Fruit fly (Drosophila melanogaster): Measurements from ENCODE around the gene CG6602.

CG6602 gene

dm6 chr3L:6104551-6104950 is 32.6 kb downstream of the CG6602 start:
- TF ChIP-seq CG5204 (GFP tag; optimal IDR thresholded peaks at IDR 0.05) (no peak), Hr96 (GFP tag; optimal IDR thresholded peaks at IDR 0.05) (no peak), CG7045 (GFP tag; optimal IDR thresholded peaks at IDR 0.05) (no peak), cnc (optimal IDR thresholded peaks at IDR 0.05) (no peak), tj (GFP tag; optimal IDR thresholded peaks at IDR 0.05) (no peak)

dm6 chr3L:6105435-6105834 is 33.5 kb downstream of the CG6602 start:
- no peak for TF ChIP-seq ovo (GFP tag; optimal IDR thresholded peaks at IDR 0.05)
- TF ChIP-seq Mnt (GFP tag; optimal IDR thresholded peaks at IDR 0.05): no peak
- TF ChIP-seq pad (GFP tag; optimal IDR thresholded peaks at IDR 0.05): no peak
- no peak for TF ChIP-seq Crg-1 (GFP tag; optimal IDR thresholded peaks at IDR 0.05)
- no peak for TF ChIP-seq bab1 (GFP tag; optimal IDR thresholded peaks at IDR 0.05)
- TF ChIP-seq CG11617 (GFP tag; optimal IDR thresholded peaks at IDR 0.05): no peak
- no peak for TF ChIP-seq CG1620 (GFP tag; optimal IDR thresholded peaks at IDR 0.05)
- TF ChIP-seq CG14711 (tag; optimal IDR thresholded peaks at IDR 0.05): no peak
- TF ChIP-seq kay (GFP tag; ENCODE audit: borderline replicate concordance): no peak
- no peak for TF ChIP-seq CG7045 (GFP tag; optimal IDR thresholded peaks at IDR 0.05)
- no peak for TF ChIP-seq CG7101 (tag; optimal IDR thresholded peaks at IDR 0.05)

- no peak for TF ChIP-seq cnc (optimal IDR thresholded peaks at IDR 0.05)
- TF ChIP-seq Hr96 (GFP tag; optimal IDR thresholded peaks at IDR 0.05): no peak
- TF ChIP-seq CG11617 (GFP tag; optimal IDR thresholded peaks at IDR 0.05): no peak
- TF ChIP-seq CG5204 (GFP tag; optimal IDR thresholded peaks at IDR 0.05): no peak
- TF ChIP-seq cic (GFP tag; optimal IDR thresholded peaks at IDR 0.05): no peak
- no peak for TF ChIP-seq CG12768 (GFP tag; optimal IDR thresholded peaks at IDR 0.05)
- TF ChIP-seq CG14711 (tag; optimal IDR thresholded peaks at IDR 0.05): no peak
- TF ChIP-seq kay (GFP tag; ENCODE audit: borderline replicate concordance): no peak
- no peak for TF ChIP-seq Mnt (GFP tag; optimal IDR thresholded peaks at IDR 0.05)
- TF ChIP-seq bab1 (GFP tag; optimal IDR thresholded peaks at IDR 0.05): no peak
- TF ChIP-seq CG7045 (GFP tag; optimal IDR thresholded peaks at IDR 0.05): no peak
- TF ChIP-seq ovo (GFP tag; optimal IDR thresholded peaks at IDR 0.05): no peak
- TF ChIP-seq Crg-1 (GFP tag; optimal IDR thresholded peaks at IDR 0.05): no peak
- TF ChIP-seq CG1620 (GFP tag; optimal IDR thresholded peaks at IDR 0.05): no peak
- no peak for TF ChIP-seq Clk (GFP tag; optimal IDR thresholded peaks at IDR 0.05)
Measured at dm6 chr3L:6106717-6107116, 34.8 kb downstream of the CG6602 start.

dm6 chr3L:6108264-6109060 is 36.5 kb downstream of the CG6602 start:
- TF ChIP-seq bab1 (GFP tag; optimal IDR thresholded peaks at IDR 0.05): no peak
- TF ChIP-seq Crg-1 (GFP tag; optimal IDR thresholded peaks at IDR 0.05): no peak
- no peak for TF ChIP-seq CG12768 (GFP tag; optimal IDR thresholded peaks at IDR 0.05)
- no peak for TF ChIP-seq CG1620 (GFP tag; optimal IDR thresholded peaks at IDR 0.05)
- TF ChIP-seq Mnt (GFP tag; optimal IDR thresholded peaks at IDR 0.05): no peak
- TF ChIP-seq Hr96 (GFP tag; optimal IDR thresholded peaks at IDR 0.05): no peak
- no peak for TF ChIP-seq CG7045 (GFP tag; optimal IDR thresholded peaks at IDR 0.05)
- no peak for TF ChIP-seq cnc (optimal IDR thresholded peaks at IDR 0.05)
- no peak for TF ChIP-seq CG5204 (GFP tag; optimal IDR thresholded peaks at IDR 0.05)
- no peak for TF ChIP-seq ovo (GFP tag; optimal IDR thresholded peaks at IDR 0.05)
- no peak for TF ChIP-seq toe (GFP tag; optimal IDR thresholded peaks at IDR 0.05)
- no peak for TF ChIP-seq CG7101 (tag; optimal IDR thresholded peaks at IDR 0.05)
- TF ChIP-seq kay (GFP tag; ENCODE audit: borderline replicate concordance): no peak
- TF ChIP-seq Clk (GFP tag; optimal IDR thresholded peaks at IDR 0.05): no peak
- TF ChIP-seq CG33017 (tag; optimal IDR thresholded peaks at IDR 0.05): no peak

- no peak for TF ChIP-seq CG11617 (GFP tag; optimal IDR thresholded peaks at IDR 0.05)
- TF ChIP-seq kay (GFP tag; ENCODE audit: borderline replicate concordance): no peak
- no peak for TF ChIP-seq ovo (GFP tag; optimal IDR thresholded peaks at IDR 0.05)
- TF ChIP-seq cic (GFP tag; optimal IDR thresholded peaks at IDR 0.05): no peak
- no peak for TF ChIP-seq CG7101 (tag; optimal IDR thresholded peaks at IDR 0.05)
- TF ChIP-seq CG12768 (GFP tag; optimal IDR thresholded peaks at IDR 0.05): no peak
- no peak for TF ChIP-seq Clk (GFP tag; optimal IDR thresholded peaks at IDR 0.05)
- no peak for TF ChIP-seq CG7045 (GFP tag; optimal IDR thresholded peaks at IDR 0.05)
- TF ChIP-seq tj (GFP tag; optimal IDR thresholded peaks at IDR 0.05): no peak
- TF ChIP-seq cnc (optimal IDR thresholded peaks at IDR 0.05): no peak
- TF ChIP-seq CG5204 (GFP tag; optimal IDR thresholded peaks at IDR 0.05): no peak
- no peak for TF ChIP-seq CG14711 (tag; optimal IDR thresholded peaks at IDR 0.05)
- TF ChIP-seq pad (GFP tag; optimal IDR thresholded peaks at IDR 0.05): no peak
- no peak for TF ChIP-seq Mnt (GFP tag; optimal IDR thresholded peaks at IDR 0.05)
- no peak for TF ChIP-seq Hr96 (GFP tag; optimal IDR thresholded peaks at IDR 0.05)
- no peak for TF ChIP-seq CG1620 (GFP tag; optimal IDR thresholded peaks at IDR 0.05)
- TF ChIP-seq bab1 (GFP tag; optimal IDR thresholded peaks at IDR 0.05): no peak
- no peak for TF ChIP-seq toe (GFP tag; optimal IDR thresholded peaks at IDR 0.05)
- TF ChIP-seq CG33017 (tag; optimal IDR thresholded peaks at IDR 0.05): no peak
- no peak for TF ChIP-seq Crg-1 (GFP tag; optimal IDR thresholded peaks at IDR 0.05)
Measured at dm6 chr3L:6110673-6111449, 38.9 kb downstream of the CG6602 start.

- no peak for TF ChIP-seq kay (GFP tag; ENCODE audit: borderline replicate concordance)
- TF ChIP-seq CG7101 (tag; optimal IDR thresholded peaks at IDR 0.05): no peak
- no peak for TF ChIP-seq CG11617 (GFP tag; optimal IDR thresholded peaks at IDR 0.05)
- no peak for TF ChIP-seq CG7045 (GFP tag; optimal IDR thresholded peaks at IDR 0.05)
- no peak for TF ChIP-seq CG1620 (GFP tag; optimal IDR thresholded peaks at IDR 0.05)
- no peak for TF ChIP-seq Hr96 (GFP tag; optimal IDR thresholded peaks at IDR 0.05)
- TF ChIP-seq bab1 (GFP tag; optimal IDR thresholded peaks at IDR 0.05): no peak
- no peak for TF ChIP-seq CG14711 (tag; optimal IDR thresholded peaks at IDR 0.05)
- no peak for TF ChIP-seq ovo (GFP tag; optimal IDR thresholded peaks at IDR 0.05)
- no peak for TF ChIP-seq CG33017 (tag; optimal IDR thresholded peaks at IDR 0.05)
- TF ChIP-seq toe (GFP tag; optimal IDR thresholded peaks at IDR 0.05): no peak
- TF ChIP-seq cnc (optimal IDR thresholded peaks at IDR 0.05): no peak
- TF ChIP-seq cic (GFP tag; optimal IDR thresholded peaks at IDR 0.05): no peak
Measured at dm6 chr3L:6111458-6111857, 39.5 kb downstream of the CG6602 start.

Data from whole organism, adult.